Fruit fly (Drosophila melanogaster) whole organism, embryonic: ENCODE measurements around the gene CG42693.
A peak's percentile ranks its signal among the peaks of the same experiment; 100 is the strongest.

ENCODE experiments used
- Atf3 ChIP-seq: fragments of 200-800 bp; sonication (Bioruptor generic); optimal IDR thresholded peaks from 3 replicates; lab custom pipeline; 2016; ENCODE audit warnings: missing biosample characterization, missing genetic modification characterization
- Awh ChIP-seq: fragments of 200-800 bp; sonication (Bioruptor generic); IDR thresholded peaks from 2 replicates; pipeline ENCODE4, ENCODE4 v1.3.6; 2022; ENCODE audit warnings: missing biosample characterization, missing genetic modification characterization
- Blimp-1 ChIP-seq: fragments of 200-800 bp; sonication (Bioruptor generic); optimal IDR thresholded peaks from 3 replicates; lab custom pipeline; 2018; ENCODE audit warnings: missing biosample characterization, missing genetic modification characterization, mild to moderate bottlenecking, moderate library complexity, missing genetic modification reagents
- CG10462 ChIP-seq: fragments of 200-800 bp; sonication (Bioruptor generic); optimal IDR thresholded peaks from 2 replicates; lab custom pipeline; 2016; ENCODE audit warnings: missing biosample characterization, missing genetic modification characterization
- CG1233 ChIP-seq: fragments of 200-800 bp; sonication (Bioruptor generic); optimal IDR thresholded peaks from 4 replicates; lab custom pipeline; 2018; ENCODE audit warnings: missing biosample characterization, mild to moderate bottlenecking, missing genetic modification characterization
- CG13775 ChIP-seq: fragments of 200-800 bp; sonication (Bioruptor generic); optimal IDR thresholded peaks from 3 replicates; lab custom pipeline; 2017; ENCODE audit warnings: missing biosample characterization, mild to moderate bottlenecking, missing genetic modification characterization
- CG14667 ChIP-seq: fragments of 200-800 bp; sonication (Bioruptor generic); IDR thresholded peaks from 2 replicates; pipeline ENCODE4 v1.3.6; 2022; ENCODE audit warnings: missing biosample characterization, missing genetic modification characterization
- CG17802 ChIP-seq: fragments of 200-800 bp; sonication (Bioruptor generic); optimal IDR thresholded peaks from 2 replicates; lab custom pipeline; 2018; ENCODE audit warnings: missing biosample characterization, mild to moderate bottlenecking, missing genetic modification characterization, moderate library complexity
- CG18599 ChIP-seq: fragments of 200-800 bp; sonication (Bioruptor generic); optimal IDR thresholded peaks from 3 replicates; lab custom pipeline; 2017; ENCODE audit warnings: missing biosample characterization, missing genetic modification characterization, mild to moderate bottlenecking, moderate library complexity, missing genetic modification reagents
- CG32767 ChIP-seq: fragments of 200-800 bp; sonication (Bioruptor generic); IDR thresholded peaks from 2 replicates; pipeline ENCODE4 v1.3.6; 2022; ENCODE audit warnings: missing biosample characterization, missing genetic modification characterization
- CG3407 ChIP-seq: fragments of 200-800 bp; sonication (Bioruptor generic); optimal IDR thresholded peaks from 2 replicates; lab custom pipeline; 2018; ENCODE audit warnings: missing biosample characterization, mild to moderate bottlenecking, missing genetic modification characterization
- CG34376 ChIP-seq: fragments of 200-800 bp; sonication (Bioruptor generic); optimal IDR thresholded peaks from 2 replicates; lab custom pipeline; 2018; ENCODE audit warnings: missing biosample characterization, mild to moderate bottlenecking, missing genetic modification characterization
- CG4328 ChIP-seq: fragments of 200-800 bp; sonication (Bioruptor generic); optimal IDR thresholded peaks from 3 replicates; lab custom pipeline; 2017; ENCODE audit warnings: missing biosample characterization, missing genetic modification reagents, missing genetic modification characterization
- CG4820 ChIP-seq: fragments of 200-800 bp; sonication (Bioruptor generic); optimal IDR thresholded peaks from 3 replicates; lab custom pipeline; 2016; ENCODE audit warnings: missing biosample characterization, missing genetic modification characterization
- CG6272 ChIP-seq: fragments of 200-800 bp; sonication (Bioruptor generic); IDR thresholded peaks from 2 replicates; pipeline ENCODE4 v1.3.6; 2022; ENCODE audit warnings: missing biosample characterization, missing genetic modification characterization
- CG6791 ChIP-seq: fragments of 200-800 bp; sonication (Bioruptor generic); IDR thresholded peaks from 3 replicates; pipeline ENCODE4 v1.3.6; 2022; ENCODE audit warnings: missing biosample characterization, missing genetic modification characterization; ENCODE audit not compliant: partially characterized antibody
- CG7745 ChIP-seq: fragments of 200-800 bp; sonication (Bioruptor generic); optimal IDR thresholded peaks from 2 replicates; lab custom pipeline; 2018; ENCODE audit warnings: missing biosample characterization, mild to moderate bottlenecking, missing genetic modification characterization, moderate library complexity
- CG9932 ChIP-seq: fragments of 200-800 bp; sonication (Bioruptor generic); IDR thresholded peaks from 2 replicates; pipeline ENCODE4 v1.3.6; 2022; ENCODE audit warnings: missing biosample characterization, missing genetic modification characterization
- Doc2 ChIP-seq: fragments of 200-800 bp; sonication (Bioruptor generic); IDR thresholded peaks from 2 replicates; pipeline ENCODE4 v1.3.6; 2022; ENCODE audit warnings: missing biosample characterization, missing genetic modification characterization
- Drgx ChIP-seq: fragments of 200-800 bp; sonication (Bioruptor generic); IDR thresholded peaks from 2 replicates; pipeline ENCODE4 v1.3.6; 2022; ENCODE audit warnings: missing biosample characterization, missing genetic modification characterization
- Hr3 ChIP-seq: fragments of 200-800 bp; sonication (Bioruptor generic); optimal IDR thresholded peaks from 3 replicates; lab custom pipeline; 2016; ENCODE audit warnings: missing biosample characterization, missing genetic modification characterization
- Nf-YC ChIP-seq: fragments of 200-800 bp; optimal IDR thresholded peaks from 3 replicates; lab custom pipeline; 2019; ENCODE audit warnings: missing biosample characterization, mild to moderate bottlenecking, missing genetic modification characterization, moderate library complexity
- Rx ChIP-seq: fragments of 200-800 bp; sonication (Bioruptor generic); IDR thresholded peaks from 2 replicates; pipeline ENCODE4 v1.3.6; 2022; ENCODE audit warnings: missing biosample characterization, missing genetic modification characterization
- Sin3A ChIP-seq: fragments of >200 bp; optimal IDR thresholded peaks from 2 replicates; lab custom pipeline; 2018
- Taf1 ChIP-seq: fragments of 200-800 bp; sonication (Bioruptor generic); IDR thresholded peaks from 2 replicates; pipeline ENCODE4 v1.3.6; 2022; ENCODE audit warnings: missing biosample characterization, missing genetic modification characterization
- YL-1 ChIP-seq: fragments of 200-800 bp; sonication (Bioruptor generic); optimal IDR thresholded peaks from 3 replicates; lab custom pipeline; 2017; ENCODE audit warnings: missing biosample characterization, mild to moderate bottlenecking, missing genetic modification characterization
- aop ChIP-seq: fragments of 200-800 bp; sonication (Bioruptor generic); IDR thresholded peaks from 2 replicates; pipeline ENCODE4 v1.3.6; 2022; ENCODE audit warnings: missing biosample characterization, missing genetic modification characterization
- bbx ChIP-seq: fragments of 200-800 bp; sonication (Bioruptor generic); IDR thresholded peaks from 2 replicates; pipeline ENCODE4 v1.3.6; 2022; ENCODE audit warnings: missing biosample characterization, missing genetic modification characterization; ENCODE audit not compliant: partially characterized antibody
- bcd ChIP-seq: fragments of 200-800 bp; sonication (Bioruptor generic); optimal IDR thresholded peaks from 2 replicates; lab custom pipeline; 2017; ENCODE audit warnings: missing biosample characterization, mild to moderate bottlenecking, missing genetic modification characterization
- crp ChIP-seq, 2 experiments: fragments of 200-800 bp; sonication (Bioruptor generic); optimal IDR thresholded peaks; 2 replicates in 1 of 2; 3 replicates in 1 of 2; lab custom pipeline; 2017; ENCODE audit warnings: missing biosample characterization in 2 of 2, missing genetic modification characterization in 2 of 2, mild to moderate bottlenecking in 1 of 2, moderate library complexity in 1 of 2
- esg ChIP-seq: fragments of 200-800 bp; sonication (Bioruptor generic); conservative IDR thresholded peaks from 2 replicates; pipeline ENCODE4 v1.3.6; 2022; ENCODE audit warnings: missing biosample characterization, missing genetic modification characterization
- eve ChIP-seq, 2 experiments: fragments of >200 bp; optimal IDR thresholded peaks; 2 replicates each; lab custom pipeline; 2017; ENCODE audit warnings: missing biosample characterization in 2 of 2, missing genetic modification characterization in 2 of 2
- eyg ChIP-seq: fragments of 200-800 bp; sonication (Bioruptor generic); optimal IDR thresholded peaks from 3 replicates; lab custom pipeline; 2016; ENCODE audit warnings: missing biosample characterization, missing genetic modification characterization
- grau ChIP-seq: fragments of 200-800 bp; optimal IDR thresholded peaks from 3 replicates; lab custom pipeline; 2019; ENCODE audit warnings: missing biosample characterization, mild to moderate bottlenecking, missing genetic modification characterization, moderate library complexity
- gt ChIP-seq: fragments of 200-800 bp; sonication (Bioruptor generic); IDR thresholded peaks from 2 replicates; pipeline ENCODE4 v1.3.6; 2022; ENCODE audit warnings: missing biosample characterization, missing genetic modification characterization
- kah ChIP-seq: fragments of 200-800 bp; sonication (Bioruptor generic); optimal IDR thresholded peaks from 2 replicates; lab custom pipeline; 2018; ENCODE audit warnings: missing biosample characterization, mild to moderate bottlenecking, missing genetic modification characterization
- lbe ChIP-seq: fragments of 200-800 bp; sonication (Bioruptor generic); optimal IDR thresholded peaks from 2 replicates; lab custom pipeline; 2016; ENCODE audit warnings: missing biosample characterization, mild to moderate bottlenecking, missing genetic modification characterization
- lola ChIP-seq, 3 experiments: fragments of >200 bp in 2 of 3; fragments of 200-800 bp in 1 of 3; sonication (Bioruptor generic) in 1 of 3; optimal IDR thresholded peaks; 2 replicates each; lab custom pipeline; 2017 to 2019; ENCODE audit warnings: missing biosample characterization in 3 of 3, missing genetic modification characterization in 3 of 3, mild to moderate bottlenecking in 1 of 3, moderate library complexity in 1 of 3
- mam ChIP-seq: fragments of 200-800 bp; sonication (Bioruptor generic); optimal IDR thresholded peaks from 3 replicates; lab custom pipeline; 2016; ENCODE audit warnings: missing biosample characterization, missing genetic modification characterization
- p53 ChIP-seq: fragments of 200-800 bp; sonication (Bioruptor generic); optimal IDR thresholded peaks from 2 replicates; lab custom pipeline; 2016; ENCODE audit warnings: missing biosample characterization, missing genetic modification characterization
- pan ChIP-seq, 4 experiments: fragments of >200 bp in 3 of 4; fragments of 200-800 bp in 1 of 4; sonication (Bioruptor generic) in 1 of 4; optimal IDR thresholded peaks in 3 of 4; IDR thresholded peaks in 1 of 4; 2 replicates each; pipeline versions ENCODE4 v1.3.6 to Lab custom; 2017 to 2022; ENCODE audit warnings: missing biosample characterization in 2 of 4, missing genetic modification characterization in 2 of 4, mixed read lengths in 1 of 4
- pros ChIP-seq: fragments of 200-800 bp; sonication (Bioruptor generic); optimal IDR thresholded peaks from 3 replicates; lab custom pipeline; 2019; ENCODE audit warnings: missing biosample characterization, mild to moderate bottlenecking, missing genetic modification characterization, moderate library complexity
- slbo ChIP-seq: fragments of 200-800 bp; sonication (Bioruptor generic); IDR thresholded peaks from 2 replicates; pipeline ENCODE4 v1.3.6; 2022; ENCODE audit warnings: missing biosample characterization, missing genetic modification characterization
- sr ChIP-seq: fragments of 200-800 bp; sonication (Bioruptor generic); IDR thresholded peaks from 3 replicates; pipeline ENCODE4 v1.3.6; 2022; ENCODE audit warnings: missing biosample characterization, missing genetic modification characterization
- ssp ChIP-seq: fragments of 200-800 bp; sonication (Bioruptor generic); IDR thresholded peaks from 2 replicates; pipeline ENCODE4 v1.3.6; 2022; ENCODE audit warnings: missing biosample characterization, missing genetic modification characterization
- trh ChIP-seq: fragments of 200-800 bp; sonication (Bioruptor generic); optimal IDR thresholded peaks from 2 replicates; lab custom pipeline; 2016; ENCODE audit warnings: missing biosample characterization, missing genetic modification characterization
- tup ChIP-seq: fragments of 200-800 bp; sonication (Bioruptor generic); optimal IDR thresholded peaks from 2 replicates; lab custom pipeline; 2016; ENCODE audit warnings: missing biosample characterization, mild to moderate bottlenecking, missing genetic modification characterization, moderate library complexity
- tx ChIP-seq: fragments of 200-800 bp; sonication (Bioruptor generic); optimal IDR thresholded peaks from 2 replicates; lab custom pipeline; 2016; ENCODE audit warnings: missing biosample characterization, missing genetic modification characterization
- vfl ChIP-seq: fragments of 200-800 bp; sonication (Bioruptor generic); optimal IDR thresholded peaks from 2 replicates; lab custom pipeline; 2016; ENCODE audit warnings: missing biosample characterization, missing genetic modification characterization

Gene CG42693

dm6 chr3R:31686692-31687351 lies 21.3 kb downstream of the CG42693 start:
- TF ChIP-seq CG7745 (peak; percentile 80), Hr3 (GFP tag; lab: Kevin White, UChicago) (peak; percentile 78), eve (GFP tag; optimal IDR thresholded peaks at IDR 0.05; lab: Kevin White, UChicago) (no peak), grau (tag; lab: Kevin White, UChicago) (peak; percentile 84), trh (peak; percentile 78), esg (GFP tag; lab: Robert Waterston, UW) (peak; percentile 74), pros (peak; percentile 36), pan (optimal IDR thresholded peaks at IDR 0.05; lab: Kevin White, UChicago) (no peak), pan (GFP tag; optimal IDR thresholded peaks at IDR 0.05 in 1 of 2, IDR thresholded peaks at IDR 0.05 in 1 of 2) (peak in 1 of 2 experiments; percentile 18), YL-1 (GFP tag; lab: Kevin White, UChicago) (peak; percentile 36), Rx (GFP tag; lab: Robert Waterston, UW) (peak; percentile 75), tx (peak; percentile 61), vfl (GFP tag; lab: Kevin White, UChicago) (no peak), tup (GFP tag; lab: Kevin White, UChicago) (peak; percentile 77), Drgx (GFP tag; lab: Robert Waterston, UW) (peak; percentile 79), mam (GFP tag; lab: Kevin White, UChicago) (peak; percentile 50), CG13775 (GFP tag; lab: Kevin White, UChicago) (peak; percentile 87), Nf-YC (tag; lab: Kevin White, UChicago) (peak; percentile 25), CG17802 (tag; lab: Kevin White, UChicago) (peak; percentile 83), gt (peak; percentile 72), CG4820 (GFP tag; lab: Kevin White, UChicago) (peak; percentile 94), Blimp-1 (GFP tag; lab: Kevin White, UChicago) (peak; percentile 90), bbx (GFP tag; lab: Robert Waterston, UW) (no peak), CG1233 (GFP tag; lab: Kevin White, UChicago) (peak; percentile 81), p53 (peak; percentile 38), Awh (GFP tag; lab: Robert Waterston, UW) (peak; percentile 83), lbe (GFP tag; lab: Kevin White, UChicago) (peak; percentile 76), ssp (GFP tag; lab: Robert Waterston, UW) (peak; percentile 60), aop (GFP tag; lab: Robert Waterston, UW) (peak; percentile 68; the same call in 1 of the 2 replicates), sr (GFP tag; lab: Robert Waterston, UW) (no peak), slbo (GFP tag; lab: Robert Waterston, UW) (no peak), CG9932 (GFP tag; lab: Robert Waterston, UW) (no peak), CG34376 (GFP tag; lab: Kevin White, UChicago) (no peak), crp (GFP tag; optimal IDR thresholded peaks at IDR 0.05; lab: Kevin White, UChicago) (peak in 1 of 2 experiments; percentile 42), CG18599 (GFP tag; lab: Kevin White, UChicago) (peak; percentile 74), lola (GFP tag; optimal IDR thresholded peaks at IDR 0.05; lab: Kevin White, UChicago) (peak in 1 of 3 experiments; percentile 97), CG10462 (GFP tag; lab: Kevin White, UChicago) (peak; percentile 83), CG4328 (GFP tag; lab: Kevin White, UChicago) (peak; percentile 67), Atf3 (GFP tag; lab: Kevin White, UChicago) (peak; percentile 87), Doc2 (no peak), bcd (GFP tag; lab: Kevin White, UChicago) (peak; percentile 81), CG6272 (GFP tag; lab: Robert Waterston, UW) (peak; percentile 61), eyg (GFP tag; lab: Kevin White, UChicago) (no peak), CG3407 (GFP tag; lab: Kevin White, UChicago) (peak; percentile 91), CG6791 (GFP tag; lab: Robert Waterston, UW) (no peak), CG32767 (GFP tag; lab: Robert Waterston, UW) (peak; percentile 67), kah (peak; percentile 77), Sin3A (no peak), CG14667 (peak; percentile 70), Taf1 (no peak)
